Worm (Caenorhabditis elegans) whole organism, L4 larva: Measurements from ENCODE around the gene set-11.

Experiments used
- daf-8 ChIP-seq: fragments of 200-800 bp; sonication (Bioruptor generic); IDR thresholded peaks from 2 replicates; pipeline ENCODE4 v1.3.6; 2022; ENCODE audit warnings: missing genetic modification characterization, missing compliant biosample characterization
- hmg-1.1 ChIP-seq: fragments of 200-800 bp; sonication (Bioruptor generic); IDR thresholded peaks from 2 replicates; pipeline ENCODE4 v1.3.6; 2022; ENCODE audit warnings: missing genetic modification reagents, missing genetic modification characterization, missing compliant biosample characterization
- mep-1 ChIP-seq: fragments of 150-350 bp; sonication (generic microtip); optimal IDR thresholded peaks from 3 replicates; lab custom pipeline; 2014; ENCODE audit warnings: missing biosample characterization, missing genetic modification characterization
- nhr-41 ChIP-seq: fragments of 200-800 bp; sonication (Bioruptor generic); IDR thresholded peaks from 2 replicates; pipeline ENCODE4 v1.3.6; 2022; ENCODE audit warnings: missing genetic modification reagents, missing genetic modification characterization, missing compliant biosample characterization
- nhr-6 ChIP-seq: fragments of 150-350 bp; optimal IDR thresholded peaks from 2 replicates; lab custom pipeline; 2014; ENCODE audit warnings: missing biosample characterization, missing genetic modification characterization
- pha-4 ChIP-seq, 2 experiments: fragments of 150-350 bp in 1 of 2; fragments of 200-800 bp in 1 of 2; sonication (Bioruptor generic) in 1 of 2; IDR thresholded peaks in 1 of 2; optimal IDR thresholded peaks in 1 of 2; 2 replicates each; pipeline versions ENCODE4 v1.3.6 to Lab custom; 2014 to 2022; ENCODE audit warnings: missing genetic modification characterization in 2 of 2, missing genetic modification reagents in 2 of 2, missing biosample characterization in 1 of 2, missing compliant biosample characterization in 1 of 2

ce11 chrII:2705200-2705599 lies 12.8 kb upstream of the set-11 start, which contains the start of gene srh-128:
- no peak for TF ChIP-seq daf-8 (GFP tag; lab: Robert Waterston, UW)
- TF ChIP-seq pha-4 (GFP tag; IDR thresholded peaks at IDR 0.05; lab: Robert Waterston, UW), result no peak
- no peak for TF ChIP-seq pha-4 (tag; optimal IDR thresholded peaks at IDR 0.05; lab: Kevin White, UChicago)
- TF ChIP-seq nhr-41 (GFP tag; lab: Robert Waterston, UW), result no peak
- no peak for TF ChIP-seq mep-1 (tag; lab: Kevin White, UChicago)
- no peak for TF ChIP-seq hmg-1.1 (GFP tag; lab: Robert Waterston, UW)
- TF ChIP-seq nhr-6 (tag; lab: Kevin White, UChicago), result no peak
